Worm (Caenorhabditis elegans) whole organism, early embryonic: ENCODE measurements around the gene C39E9.7.

Experiments
- B0310.2 ChIP-seq: sonication (generic microtip); optimal IDR thresholded peaks from 2 replicates; lab custom pipeline; 2016; ENCODE audit warnings: mild to moderate bottlenecking, missing genetic modification characterization, missing compliant biosample characterization
- F13C5.2 ChIP-seq: sonication (generic microtip); optimal IDR thresholded peaks from 2 replicates; lab custom pipeline; 2017; ENCODE audit warnings: mild to moderate bottlenecking, missing genetic modification characterization, inconsistent platforms, missing compliant biosample characterization
- aly-1 ChIP-seq: sonication (generic microtip); optimal IDR thresholded peaks from 2 replicates; lab custom pipeline; 2016; ENCODE audit warnings: missing genetic modification characterization, missing compliant biosample characterization
- ama-1 ChIP-seq: fragments of 150-350 bp; optimal IDR thresholded peaks from 2 replicates; lab custom pipeline; 2014
- ceh-13 ChIP-seq: fragments of 200-800 bp; sonication (Bioruptor generic); optimal IDR thresholded peaks from 2 replicates; lab custom pipeline; 2018; ENCODE audit warnings: mild to moderate bottlenecking, missing genetic modification characterization, missing compliant biosample characterization
- ceh-36 ChIP-seq: sonication (generic microtip); optimal IDR thresholded peaks from 2 replicates; lab custom pipeline; 2016; ENCODE audit warnings: missing genetic modification characterization, inconsistent platforms, missing compliant biosample characterization
- ets-7 ChIP-seq: sonication (generic microtip); optimal IDR thresholded peaks from 2 replicates; lab custom pipeline; 2016; ENCODE audit warnings: missing genotype, missing genetic modification characterization, missing compliant biosample characterization
- flt-1 ChIP-seq: fragments of 200-800 bp; sonication (Bioruptor generic); IDR thresholded peaks from 2 replicates; pipeline ENCODE4 v1.3.6; 2022; ENCODE audit warnings: missing genetic modification characterization, missing compliant biosample characterization
- hmbx-1 ChIP-seq: sonication (generic microtip); optimal IDR thresholded peaks from 2 replicates; lab custom pipeline; 2016; ENCODE audit warnings: mild to moderate bottlenecking, missing genetic modification characterization, missing compliant biosample characterization
- hmg-4 ChIP-seq: fragments of 200-800 bp; sonication (Bioruptor generic); optimal IDR thresholded peaks from 2 replicates; lab custom pipeline; 2018; ENCODE audit warnings: mild to moderate bottlenecking, missing genetic modification characterization, missing compliant biosample characterization
- hnd-1 ChIP-seq: sonication (generic microtip); optimal IDR thresholded peaks from 2 replicates; lab custom pipeline; 2016; ENCODE audit warnings: missing genetic modification characterization, missing compliant biosample characterization
- pes-1 ChIP-seq: fragments of 200-800 bp; sonication (Bioruptor generic); IDR thresholded peaks from 2 replicates; pipeline ENCODE4 v1.3.6; 2022; ENCODE audit warnings: missing genetic modification reagents, missing genetic modification characterization, missing compliant biosample characterization
- scrt-1 ChIP-seq: fragments of 200-800 bp; sonication (Bioruptor generic); IDR thresholded peaks from 2 replicates; pipeline ENCODE4 v1.3.6; 2022; ENCODE audit warnings: missing genetic modification characterization, missing compliant biosample characterization
- sea-1 ChIP-seq: fragments of 200-800 bp; sonication (Bioruptor generic); conservative IDR thresholded peaks from 2 replicates; pipeline ENCODE4 v1.3.6; 2022; ENCODE audit warnings: missing genetic modification characterization, missing compliant biosample characterization
- tbx-11 ChIP-seq: fragments of 200-800 bp; sonication (Bioruptor generic); IDR thresholded peaks from 2 replicates; pipeline ENCODE4 v1.3.6; 2022; ENCODE audit warnings: missing genetic modification characterization, missing compliant biosample characterization
- tbx-37 ChIP-seq: fragments of 200-800 bp; sonication (Bioruptor generic); conservative IDR thresholded peaks from 2 replicates; pipeline ENCODE4 v1.3.6; 2022; ENCODE audit warnings: missing genetic modification reagents, missing genetic modification characterization, missing compliant biosample characterization
- tra-4 ChIP-seq: sonication (generic microtip); optimal IDR thresholded peaks from 2 replicates; lab custom pipeline; 2017; ENCODE audit warnings: missing genetic modification characterization, missing compliant biosample characterization

Gene C39E9.7

ce11 chrIV:13028746-13029673 lies 47.5 kb downstream of the C39E9.7 start:
- no peak for TF ChIP-seq B0310.2
- TF ChIP-seq F13C5.2 = no peak
- TF ChIP-seq tra-4 (tag; lab: Kevin White, UChicago) = no peak
- no peak for TF ChIP-seq aly-1

ce11 chrIV:13027801-13028641 lies 48.5 kb downstream of the C39E9.7 start:
- TF ChIP-seq sea-1 (GFP tag; lab: Robert Waterston, UW) = 0 out of 2 replicates have a peak, but pooled peaks have one; percentile 18
- TF ChIP-seq hmg-4 (GFP tag; lab: Kevin White, UChicago) = peak; percentile 16
- no peak for TF ChIP-seq tbx-11

DNA sequence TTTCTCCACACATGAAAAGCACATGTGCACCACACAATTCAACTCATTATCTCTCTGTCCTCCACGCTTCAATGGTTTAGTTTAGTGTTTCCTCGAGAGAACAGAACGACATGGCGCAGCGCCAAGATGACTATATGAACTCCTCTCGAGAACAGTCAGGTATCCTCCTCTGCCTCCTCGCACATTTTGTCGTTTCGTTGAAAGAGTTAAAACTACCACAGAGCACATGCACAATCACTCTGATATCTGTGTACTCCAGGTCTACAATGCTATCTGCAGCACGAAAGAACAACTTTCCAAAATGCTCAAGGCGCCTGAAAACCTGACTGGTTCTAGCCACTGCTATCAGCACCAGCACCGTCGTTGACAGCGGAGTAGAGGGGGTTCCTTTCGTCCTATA lies 49.8 kb downstream of the C39E9.7 start:
- TF ChIP-seq hnd-1 (no peak), tbx-11 (no peak), hmbx-1 (no peak), ama-1 (no peak), scrt-1 (GFP tag; lab: Robert Waterston, UW) (no peak), F13C5.2 (no peak), sea-1 (GFP tag; lab: Robert Waterston, UW) (no peak), B0310.2 (no peak), ceh-36 (tag; lab: Kevin White, UChicago) (no peak), ceh-13 (GFP tag; lab: Kevin White, UChicago) (no peak), flt-1 (no peak), aly-1 (no peak), ets-7 (tag; lab: Kevin White, UChicago) (no peak), hmg-4 (GFP tag; lab: Kevin White, UChicago) (no peak), pes-1 (GFP tag; lab: Robert Waterston, UW) (no peak), tbx-37 (GFP tag; lab: Robert Waterston, UW) (no peak)

DNA sequence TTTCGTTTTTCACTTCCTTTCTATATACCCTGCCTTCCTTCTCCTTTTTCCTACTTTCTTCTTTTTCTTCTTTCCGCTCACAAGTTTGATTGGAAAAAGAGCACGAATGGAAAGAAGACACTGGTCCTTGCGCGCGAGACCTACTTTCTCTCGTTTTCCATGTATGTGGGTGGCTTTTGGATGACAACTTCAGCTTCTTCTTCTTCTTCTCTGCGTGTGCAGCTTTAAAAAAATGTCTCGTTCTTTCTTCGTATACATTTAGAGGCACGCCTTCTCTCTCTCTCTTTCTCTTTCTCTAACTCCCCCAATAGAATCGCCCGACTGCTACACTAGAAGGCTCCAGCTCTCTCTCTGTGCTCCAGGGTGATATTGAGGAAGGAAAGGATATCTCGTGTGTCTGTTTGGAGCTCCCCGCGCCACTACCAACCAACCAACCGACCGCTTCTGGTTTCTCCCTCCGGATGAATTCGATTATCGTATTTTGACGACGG lies 50.6 kb downstream of the C39E9.7 start:
- TF ChIP-seq tbx-37 (GFP tag; lab: Robert Waterston, UW) (no peak), hmg-4 (GFP tag; lab: Kevin White, UChicago) (no peak), ceh-36 (tag; lab: Kevin White, UChicago) (no peak), scrt-1 (GFP tag; lab: Robert Waterston, UW) (no peak), aly-1 (no peak), F13C5.2 (no peak), hnd-1 (no peak), hmbx-1 (no peak)

DNA sequence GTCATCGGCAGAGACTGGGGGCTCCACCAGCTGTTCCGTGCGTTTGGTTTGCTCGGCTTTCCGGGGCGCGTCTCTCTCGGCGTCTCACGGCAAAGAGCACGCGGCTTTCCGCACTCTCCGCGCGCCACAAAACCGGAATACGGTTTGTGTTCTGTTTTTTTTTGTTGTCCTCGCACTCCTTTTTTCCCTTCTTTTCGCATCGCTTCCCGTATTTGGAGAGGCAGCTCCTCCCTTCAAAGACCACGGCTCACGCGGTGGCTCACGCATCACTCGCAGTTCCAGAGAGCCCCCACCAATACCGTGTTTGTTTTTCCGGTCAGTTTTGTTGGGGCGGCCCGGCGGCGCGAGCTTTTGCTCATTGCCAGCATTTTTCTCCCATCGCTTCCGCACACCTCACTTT lies 53.6 kb downstream of the C39E9.7 start:
- TF ChIP-seq tra-4 (tag; lab: Kevin White, UChicago) = no peak
- TF ChIP-seq pes-1 (GFP tag; lab: Robert Waterston, UW) = 0 out of 2 replicates have a peak, but pooled peaks have one; percentile 15
- TF ChIP-seq hmg-4 (GFP tag; lab: Kevin White, UChicago) = peak; percentile 16
